Fruit fly (Drosophila melanogaster) whole organism, embryonic: Measurements from ENCODE around the gene trem.
A peak's percentile ranks its signal among the peaks of the same experiment; 100 is the strongest.

ENCODE experiments used
- Antp ChIP-seq: fragments of 200-800 bp; sonication (Bioruptor generic); optimal IDR thresholded peaks from 3 replicates; lab custom pipeline; 2016; ENCODE audit warnings: missing biosample characterization, missing genetic modification characterization
- Bteb2 ChIP-seq: fragments of 200-800 bp; sonication (Bioruptor generic); optimal IDR thresholded peaks from 2 replicates; lab custom pipeline; 2016; ENCODE audit warnings: missing biosample characterization, missing genetic modification characterization
- CG10267 ChIP-seq: fragments of 200-800 bp; sonication (Bioruptor generic); optimal IDR thresholded peaks from 2 replicates; lab custom pipeline; 2018; ENCODE audit warnings: missing biosample characterization, mild to moderate bottlenecking, missing genetic modification characterization, moderate library complexity
- CG10274 ChIP-seq: fragments of 200-800 bp; sonication (Bioruptor generic); optimal IDR thresholded peaks from 3 replicates; lab custom pipeline; 2017; ENCODE audit warnings: missing biosample characterization, mild to moderate bottlenecking, missing genetic modification characterization
- CG11456 ChIP-seq: fragments of 200-800 bp; sonication (Bioruptor generic); IDR thresholded peaks from 3 replicates; pipeline ENCODE4 v1.3.6; 2022; ENCODE audit warnings: missing biosample characterization, missing genetic modification characterization
- CG1233 ChIP-seq: fragments of 200-800 bp; sonication (Bioruptor generic); optimal IDR thresholded peaks from 4 replicates; lab custom pipeline; 2018; ENCODE audit warnings: missing biosample characterization, mild to moderate bottlenecking, missing genetic modification characterization
- CG12391 ChIP-seq: fragments of 200-800 bp; sonication (Bioruptor generic); optimal IDR thresholded peaks from 3 replicates; lab custom pipeline; 2018; ENCODE audit warnings: missing biosample characterization, mild to moderate bottlenecking, missing genetic modification characterization, moderate library complexity
- CG14710 ChIP-seq: fragments of 200-800 bp; sonication (Bioruptor generic); optimal IDR thresholded peaks from 3 replicates; lab custom pipeline; 2019; ENCODE audit warnings: missing biosample characterization, mild to moderate bottlenecking, missing genetic modification characterization, moderate library complexity
- CG15011 ChIP-seq: fragments of 200-800 bp; sonication (Bioruptor generic); optimal IDR thresholded peaks from 3 replicates; lab custom pipeline; 2018; ENCODE audit warnings: missing biosample characterization, mild to moderate bottlenecking, missing genetic modification characterization
- CG1603 ChIP-seq: fragments of 200-800 bp; sonication (Bioruptor generic); optimal IDR thresholded peaks from 2 replicates; lab custom pipeline; 2019; ENCODE audit warnings: missing biosample characterization, mild to moderate bottlenecking, missing genetic modification characterization, moderate library complexity
- CG17385 ChIP-seq: fragments of 200-800 bp; sonication (Bioruptor generic); optimal IDR thresholded peaks from 3 replicates; lab custom pipeline; 2018; ENCODE audit warnings: missing biosample characterization, mild to moderate bottlenecking, missing genetic modification characterization
- CG18764 ChIP-seq: fragments of 200-800 bp; sonication (Bioruptor generic); optimal IDR thresholded peaks from 3 replicates; lab custom pipeline; 2016; ENCODE audit warnings: missing biosample characterization, missing genetic modification characterization
- CG2678 ChIP-seq: fragments of 200-800 bp; sonication (Bioruptor generic); optimal IDR thresholded peaks from 3 replicates; lab custom pipeline; 2019; ENCODE audit warnings: missing biosample characterization, mild to moderate bottlenecking, missing genetic modification characterization, moderate library complexity
- CG43689 ChIP-seq: fragments of 200-800 bp; sonication (Bioruptor generic); IDR thresholded peaks from 2 replicates; pipeline ENCODE4 v1.3.6; 2022; ENCODE audit warnings: missing biosample characterization, missing genetic modification characterization
- CG4404 ChIP-seq: fragments of 200-800 bp; sonication (Bioruptor generic); IDR thresholded peaks from 2 replicates; pipeline ENCODE4 v1.3.6; 2022; ENCODE audit warnings: missing biosample characterization, missing genetic modification characterization
- CG6272 ChIP-seq: fragments of 200-800 bp; sonication (Bioruptor generic); IDR thresholded peaks from 2 replicates; pipeline ENCODE4 v1.3.6; 2022; ENCODE audit warnings: missing biosample characterization, missing genetic modification characterization
- CG7556 ChIP-seq: fragments of 200-800 bp; sonication (Bioruptor generic); optimal IDR thresholded peaks from 2 replicates; lab custom pipeline; 2017; ENCODE audit warnings: missing biosample characterization, mild to moderate bottlenecking, missing genetic modification characterization
- CG7963 ChIP-seq: fragments of 200-800 bp; sonication (Bioruptor generic); IDR thresholded peaks from 3 replicates; pipeline ENCODE4 v1.3.6; 2022; ENCODE audit warnings: missing biosample characterization, missing genetic modification characterization; ENCODE audit not compliant: partially characterized antibody
- Dfd ChIP-seq, 2 experiments: fragments of >200 bp; optimal IDR thresholded peaks; 2 replicates each; lab custom pipeline; 2017; ENCODE audit warnings: missing biosample characterization in 2 of 2, missing genetic modification characterization in 2 of 2
- E2f1 ChIP-seq: fragments of 200-800 bp; sonication (Bioruptor generic); IDR thresholded peaks from 2 replicates; pipeline ENCODE4 v1.3.6; 2022; ENCODE audit warnings: missing biosample characterization, missing genetic modification characterization
- Fer2 ChIP-seq: fragments of 200-800 bp; sonication (Bioruptor generic); optimal IDR thresholded peaks from 2 replicates; lab custom pipeline; 2018; ENCODE audit warnings: missing biosample characterization, mild to moderate bottlenecking, missing genetic modification characterization, moderate library complexity
- Fer3 ChIP-seq: fragments of 200-800 bp; sonication (Bioruptor generic); optimal IDR thresholded peaks from 2 replicates; lab custom pipeline; 2018; ENCODE audit warnings: missing biosample characterization, mild to moderate bottlenecking, missing genetic modification characterization, moderate library complexity
- Hmx ChIP-seq: fragments of 200-800 bp; sonication (Bioruptor generic); optimal IDR thresholded peaks from 2 replicates; lab custom pipeline; 2016; ENCODE audit warnings: missing biosample characterization, missing genetic modification characterization
- Hsf ChIP-seq: fragments of 200-800 bp; sonication (Bioruptor generic); optimal IDR thresholded peaks from 3 replicates; lab custom pipeline; 2016; ENCODE audit warnings: missing biosample characterization, missing genetic modification characterization
- NC2α ChIP-seq: fragments of 200-800 bp; sonication (Bioruptor generic); optimal IDR thresholded peaks from 2 replicates; lab custom pipeline; 2016; ENCODE audit warnings: missing biosample characterization, missing genetic modification characterization
- NC2β ChIP-seq: fragments of 200-800 bp; sonication (Bioruptor generic); optimal IDR thresholded peaks from 2 replicates; lab custom pipeline; 2016; ENCODE audit warnings: missing biosample characterization, missing genetic modification characterization
- Nf-YA ChIP-seq: fragments of 200-800 bp; sonication (Bioruptor generic); IDR thresholded peaks from 2 replicates; pipeline ENCODE4 v1.3.6; 2022; ENCODE audit warnings: missing biosample characterization, missing genetic modification characterization
- Sin3A ChIP-seq: fragments of >200 bp; optimal IDR thresholded peaks from 2 replicates; lab custom pipeline; 2018
- Usf ChIP-seq: fragments of 200-800 bp; sonication (Bioruptor generic); optimal IDR thresholded peaks from 2 replicates; lab custom pipeline; 2017; ENCODE audit warnings: missing genotype, missing biosample characterization, missing genetic modification characterization
- Vsx1 ChIP-seq: fragments of 200-800 bp; sonication (Bioruptor generic); optimal IDR thresholded peaks from 2 replicates; lab custom pipeline; 2017; ENCODE audit warnings: missing biosample characterization, mild to moderate bottlenecking, missing genetic modification characterization, missing genetic modification reagents
- ac ChIP-seq: fragments of 200-800 bp; sonication (Bioruptor generic); optimal IDR thresholded peaks from 3 replicates; lab custom pipeline; 2017; ENCODE audit warnings: missing biosample characterization, mild to moderate bottlenecking, missing genetic modification characterization
- ap ChIP-seq: fragments of 200-800 bp; sonication (Bioruptor generic); IDR thresholded peaks from 2 replicates; pipeline ENCODE4 v1.3.6; 2022; ENCODE audit warnings: missing biosample characterization, missing genetic modification characterization
- ara ChIP-seq: fragments of 200-800 bp; sonication (Bioruptor generic); IDR thresholded peaks from 2 replicates; pipeline ENCODE4 v1.3.6; 2022; ENCODE audit warnings: missing biosample characterization, missing genetic modification characterization
- ase ChIP-seq: fragments of 200-800 bp; sonication (Bioruptor generic); IDR thresholded peaks from 3 replicates; pipeline ENCODE4 v1.3.6; 2022; ENCODE audit warnings: missing biosample characterization, missing genetic modification characterization
- bbx ChIP-seq: fragments of 200-800 bp; sonication (Bioruptor generic); IDR thresholded peaks from 2 replicates; pipeline ENCODE4 v1.3.6; 2022; ENCODE audit warnings: missing biosample characterization, missing genetic modification characterization; ENCODE audit not compliant: partially characterized antibody
- chn ChIP-seq: fragments of 200-800 bp; sonication (Bioruptor generic); optimal IDR thresholded peaks from 2 replicates; lab custom pipeline; 2016; ENCODE audit warnings: missing biosample characterization, missing genetic modification characterization
- cwo ChIP-seq: fragments of 200-800 bp; sonication (Bioruptor generic); optimal IDR thresholded peaks from 3 replicates; lab custom pipeline; 2017; ENCODE audit warnings: missing biosample characterization, missing genetic modification characterization, mild to moderate bottlenecking, moderate library complexity, missing genetic modification reagents
- dan ChIP-seq: fragments of 200-800 bp; sonication (Bioruptor generic); IDR thresholded peaks from 2 replicates; pipeline ENCODE4 v1.3.6; 2022; ENCODE audit warnings: missing biosample characterization, missing genetic modification characterization
- dati ChIP-seq: fragments of 200-800 bp; sonication (Bioruptor generic); IDR thresholded peaks from 2 replicates; pipeline ENCODE4 v1.3.6; 2022; ENCODE audit warnings: missing biosample characterization, missing genetic modification characterization
- exex ChIP-seq: fragments of 200-800 bp; sonication (Bioruptor generic); optimal IDR thresholded peaks from 4 replicates; lab custom pipeline; 2018; ENCODE audit warnings: missing biosample characterization, mild to moderate bottlenecking, missing genetic modification characterization, moderate library complexity
- fd64A ChIP-seq: fragments of 200-800 bp; sonication (Bioruptor generic); optimal IDR thresholded peaks from 3 replicates; lab custom pipeline; 2018; ENCODE audit warnings: missing biosample characterization, mild to moderate bottlenecking, missing genetic modification characterization
- fd96Cb ChIP-seq: fragments of 200-800 bp; sonication (Bioruptor generic); optimal IDR thresholded peaks from 2 replicates; lab custom pipeline; 2018; ENCODE audit warnings: missing biosample characterization, mild to moderate bottlenecking, missing genetic modification characterization, moderate library complexity
- gfzf ChIP-seq: fragments of 200-800 bp; sonication (Bioruptor generic); optimal IDR thresholded peaks from 2 replicates; lab custom pipeline; 2016; ENCODE audit warnings: missing biosample characterization, mild to moderate bottlenecking, missing genetic modification characterization, moderate library complexity
- kay ChIP-seq: fragments of 200-800 bp; sonication (Bioruptor generic); optimal IDR thresholded peaks from 2 replicates; lab custom pipeline; 2016; ENCODE audit warnings: missing biosample characterization, missing genetic modification characterization
- kni ChIP-seq: fragments of 200-800 bp; sonication (Bioruptor generic); optimal IDR thresholded peaks from 3 replicates; lab custom pipeline; 2017; ENCODE audit warnings: mild to moderate bottlenecking, missing biosample characterization, missing genetic modification reagents, missing genetic modification characterization
- nmo ChIP-seq: fragments of 200-800 bp; sonication (Bioruptor generic); optimal IDR thresholded peaks from 2 replicates; lab custom pipeline; 2018; ENCODE audit warnings: missing biosample characterization, mild to moderate bottlenecking, missing genetic modification characterization, moderate library complexity
- org-1 ChIP-seq: fragments of 200-800 bp; sonication (Bioruptor generic); optimal IDR thresholded peaks from 2 replicates; lab custom pipeline; 2017; ENCODE audit warnings: missing biosample characterization, missing genetic modification characterization
- p53 ChIP-seq: fragments of 200-800 bp; sonication (Bioruptor generic); optimal IDR thresholded peaks from 2 replicates; lab custom pipeline; 2016; ENCODE audit warnings: missing biosample characterization, missing genetic modification characterization
- seq ChIP-seq: fragments of 200-800 bp; sonication (Bioruptor generic); IDR thresholded peaks from 2 replicates; pipeline ENCODE4 v1.3.6; 2022; ENCODE audit warnings: missing biosample characterization, missing genetic modification characterization
- tup ChIP-seq: fragments of 200-800 bp; sonication (Bioruptor generic); optimal IDR thresholded peaks from 2 replicates; lab custom pipeline; 2016; ENCODE audit warnings: missing biosample characterization, mild to moderate bottlenecking, missing genetic modification characterization, moderate library complexity

Gene trem

DNA sequence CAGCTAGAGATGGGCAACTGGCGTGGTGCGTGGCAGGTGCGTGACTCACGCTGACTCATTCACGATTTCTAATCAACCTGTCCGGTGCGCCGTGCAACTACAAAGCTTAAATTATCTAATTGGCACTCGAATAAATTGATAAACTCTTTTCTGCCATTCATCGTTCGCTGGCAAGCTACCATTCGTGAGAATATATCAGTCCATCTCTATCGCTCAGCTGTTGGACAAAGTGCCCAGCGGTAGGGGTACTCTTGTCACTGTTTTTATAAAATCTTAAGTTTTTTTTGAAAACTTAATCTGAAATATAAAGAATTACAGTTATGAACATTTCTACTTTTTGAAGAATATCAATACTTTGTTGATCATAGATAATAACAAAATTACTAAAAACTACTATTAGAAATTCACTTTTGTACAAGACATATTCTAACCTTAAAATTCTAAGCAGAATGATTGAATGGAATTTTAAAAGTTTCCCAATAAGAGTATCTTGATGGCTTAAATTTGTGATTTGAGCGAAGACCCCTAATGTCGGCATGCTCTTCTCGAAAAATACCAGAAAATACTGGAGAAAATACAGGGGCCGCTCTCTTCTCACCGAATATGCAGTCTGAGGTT is 9.8 kb downstream of the trem start, which contains the start of the genes PIG-L and psidin (continued):
- TF ChIP-seq NC2β = peak; percentile 80
- peak; percentile 84 for TF ChIP-seq CG14710 (tag; lab: Kevin White, UChicago)
- peak; percentile 75 for TF ChIP-seq Antp
- TF ChIP-seq Usf (GFP tag; lab: Kevin White, UChicago) = peak; percentile 67
- TF ChIP-seq CG1603 = peak; percentile 83
- TF ChIP-seq ac (GFP tag; lab: Kevin White, UChicago) = no peak
- TF ChIP-seq ap (GFP tag; lab: Robert Waterston, UW) = no peak
- TF ChIP-seq CG10267 (tag; lab: Kevin White, UChicago) = peak; percentile 63
- peak; percentile 78 for TF ChIP-seq CG17385 (GFP tag; lab: Kevin White, UChicago)
- TF ChIP-seq CG10274 (GFP tag; lab: Kevin White, UChicago) = peak; percentile 27
- TF ChIP-seq ara = peak; percentile 63
- peak; percentile 64 for TF ChIP-seq CG4404 (GFP tag; lab: Robert Waterston, UW)
- TF ChIP-seq exex (tag; lab: Kevin White, UChicago) = peak; percentile 43
- no peak for TF ChIP-seq Dfd (GFP tag; optimal IDR thresholded peaks at IDR 0.05; lab: Kevin White, UChicago)
- TF ChIP-seq chn (GFP tag; lab: Kevin White, UChicago) = peak; percentile 84
- peak; percentile 83 for TF ChIP-seq CG2678 (tag; lab: Kevin White, UChicago)
- peak; percentile 46 for TF ChIP-seq kay (GFP tag; lab: Kevin White, UChicago)
- peak; percentile 69 for TF ChIP-seq CG1233 (GFP tag; lab: Kevin White, UChicago)
- TF ChIP-seq CG43689 = no peak
- peak; percentile 88 for TF ChIP-seq Bteb2 (GFP tag; lab: Kevin White, UChicago)
- no peak for TF ChIP-seq dan (GFP tag; lab: Robert Waterston, UW)
- peak; percentile 43 for TF ChIP-seq cwo (GFP tag; lab: Kevin White, UChicago)
- TF ChIP-seq seq (GFP tag; lab: Robert Waterston, UW) = peak; percentile 61; the same call in 1 of the 2 replicates
- peak; percentile 23; the same call in 2 of the 3 replicates for TF ChIP-seq ase (GFP tag; lab: Robert Waterston, UW)
- peak; percentile 68 for TF ChIP-seq CG18764 (GFP tag; lab: Kevin White, UChicago)
- peak; percentile 41 for TF ChIP-seq Fer2 (tag; lab: Kevin White, UChicago)
- TF ChIP-seq CG7556 (GFP tag; lab: Kevin White, UChicago) = peak; percentile 86
- TF ChIP-seq Hmx (GFP tag; lab: Kevin White, UChicago) = no peak
- peak; percentile 28 for TF ChIP-seq gfzf
- peak; percentile 95 for TF ChIP-seq CG12391 (tag; lab: Kevin White, UChicago)
- peak; percentile 95 for TF ChIP-seq bbx
- peak; percentile 93 for TF ChIP-seq nmo (GFP tag; lab: Kevin White, UChicago)
- peak; percentile 78 for TF ChIP-seq Sin3A
- peak; percentile 12 for TF ChIP-seq p53 (GFP tag; lab: Kevin White, UChicago)
- peak; percentile 69 for TF ChIP-seq Vsx1 (GFP tag; lab: Kevin White, UChicago)
- peak; percentile 70 for TF ChIP-seq CG11456 (GFP tag; lab: Robert Waterston, UW)
- peak; percentile 66 for TF ChIP-seq E2f1 (GFP tag; lab: Robert Waterston, UW)
- TF ChIP-seq Hsf (GFP tag; lab: Kevin White, UChicago) = peak; percentile 89
- peak; percentile 81 for TF ChIP-seq CG7963 (GFP tag; lab: Robert Waterston, UW)
- TF ChIP-seq CG15011 (GFP tag; lab: Kevin White, UChicago) = no peak
- peak; percentile 12 for TF ChIP-seq NC2α (GFP tag; lab: Kevin White, UChicago)
- TF ChIP-seq Nf-YA (GFP tag; lab: Robert Waterston, UW) = no peak
- TF ChIP-seq CG6272 (GFP tag; lab: Robert Waterston, UW) = peak; percentile 60
- TF ChIP-seq org-1 (GFP tag; lab: Kevin White, UChicago) = peak; percentile 58
- no peak for TF ChIP-seq kni
- peak; percentile 72 for TF ChIP-seq fd96Cb (tag; lab: Kevin White, UChicago)
- 0 out of 2 replicates have a peak, but pooled peaks have one; percentile 33 for TF ChIP-seq dati (GFP tag; lab: Robert Waterston, UW)
- peak; percentile 59 for TF ChIP-seq Fer3 (tag; lab: Kevin White, UChicago)
- TF ChIP-seq fd64A (GFP tag; lab: Kevin White, UChicago) = no peak
- no peak for TF ChIP-seq tup (GFP tag; lab: Kevin White, UChicago)
